Worm (Caenorhabditis elegans): ENCODE measurements around the gene R13A1.5.

DNA sequence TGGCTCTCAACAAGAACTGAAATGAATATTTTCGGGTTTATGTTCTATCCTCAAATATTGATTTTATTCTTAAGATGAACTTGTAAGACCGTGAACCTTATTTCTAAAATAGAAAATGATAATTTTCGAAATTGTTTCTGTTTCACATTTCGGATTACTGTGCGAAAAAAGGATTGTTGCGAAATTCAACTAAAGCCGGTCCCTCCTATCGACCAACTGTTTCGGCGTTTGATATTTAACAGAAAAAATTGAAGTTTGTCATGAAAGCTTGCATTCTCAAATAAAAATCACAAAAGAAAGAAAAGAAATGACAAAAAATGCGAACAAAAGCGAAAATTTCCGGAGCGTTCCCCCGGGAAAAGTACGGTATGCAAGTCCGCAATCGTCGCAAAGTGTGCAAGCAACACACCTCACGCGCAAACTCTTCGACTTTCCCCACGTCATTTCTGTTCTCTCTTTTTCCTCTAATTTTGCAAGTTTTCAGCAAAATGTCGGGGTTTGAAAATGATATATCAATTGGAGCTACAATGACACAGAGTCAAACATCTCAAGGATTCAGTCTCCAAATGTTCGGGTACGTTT, 42.5 kb downstream of the R13A1.5 start, which contains the start of gene C34D4.4:
- TF ChIP-seq nhr-237 (tag; optimal IDR thresholded peaks at IDR 0.05) (no peak), mdl-1 (tag; optimal IDR thresholded peaks at IDR 0.05) (no peak), fos-1 (tag; optimal IDR thresholded peaks at IDR 0.05) (no peak), ceh-82 (tag; optimal IDR thresholded peaks at IDR 0.05) (no peak), gmeb-1 (tag; optimal IDR thresholded peaks at IDR 0.05) (peak; percentile 28), snpc-4 (tag; optimal IDR thresholded peaks at IDR 0.05) (no peak), elt-3 (tag; optimal IDR thresholded peaks at IDR 0.05) (no peak), ZK546.5 (tag; optimal IDR thresholded peaks at IDR 0.05) (no peak), nhr-129 (tag; optimal IDR thresholded peaks at IDR 0.05) (peak; percentile 21)

All from whole organism, L2 larva.